Fruit fly (Drosophila melanogaster) ovary, adult (tissue): ENCODE measurements around the gene Gat.

ENCODE experiments used
- CG17801 ChIP-seq: fragments of 200-800 bp; optimal IDR thresholded peaks from 2 replicates; lab custom pipeline; 2019; ENCODE audit warnings: missing biosample characterization, mild to moderate bottlenecking, missing genetic modification characterization, moderate library complexity; ENCODE audit not compliant: partially characterized antibody

Gat gene

dm6 chr4:670905-671419, 41.5 kb downstream of the Gat start, which contains the start of gene CG11360:
CG11360 (plus strand) TSS chr4:671142.
- TF ChIP-seq CG17801 (GFP tag; lab: Kevin White, UChicago) = no peak
